Fruit fly (Drosophila melanogaster) whole organism, prepupa: ENCODE measurements around the gene 7B2.

ENCODE experiments used
- Blimp-1 ChIP-seq: fragments of 200-800 bp; sonication (Bioruptor generic); optimal IDR thresholded peaks from 3 replicates; lab custom pipeline; 2017; ENCODE audit warnings: missing biosample characterization, missing genetic modification characterization, mild to moderate bottlenecking, moderate library complexity, missing genetic modification reagents
- CG11294 ChIP-seq: fragments of 200-800 bp; sonication (Bioruptor generic); IDR thresholded peaks from 2 replicates; pipeline ENCODE4 v1.3.6; 2022; ENCODE audit warnings: missing biosample characterization, missing genetic modification characterization
- CG11762 ChIP-seq: fragments of 200-800 bp; sonication (Bioruptor generic); optimal IDR thresholded peaks from 3 replicates; lab custom pipeline; 2016; ENCODE audit warnings: missing biosample characterization, missing genetic modification characterization; ENCODE audit not compliant: insufficient read depth
- CG11902 ChIP-seq: fragments of 200-800 bp; sonication (Bioruptor generic); optimal IDR thresholded peaks from 3 replicates; lab custom pipeline; 2016; ENCODE audit warnings: missing biosample characterization, missing genetic modification characterization
- CG15336 ChIP-seq: fragments of 200-800 bp; sonication (Bioruptor generic); IDR thresholded peaks from 2 replicates; pipeline ENCODE4 v1.3.6; 2022; ENCODE audit warnings: missing biosample characterization, missing genetic modification characterization
- CG1621 ChIP-seq: fragments of 200-800 bp; sonication (Bioruptor generic); optimal IDR thresholded peaks from 3 replicates; lab custom pipeline; 2018; ENCODE audit warnings: missing biosample characterization, mild to moderate bottlenecking, missing genetic modification characterization
- CG16779 ChIP-seq: fragments of 200-800 bp; sonication (Bioruptor generic); optimal IDR thresholded peaks from 3 replicates; lab custom pipeline; 2017; ENCODE audit warnings: missing biosample characterization, mild to moderate bottlenecking, missing genetic modification characterization
- CG3032 ChIP-seq: fragments of 200-800 bp; optimal IDR thresholded peaks from 2 replicates; lab custom pipeline; 2019; ENCODE audit warnings: missing biosample characterization, mild to moderate bottlenecking, missing genetic modification characterization, moderate library complexity
- CG31627 ChIP-seq: fragments of 200-800 bp; sonication (Bioruptor generic); optimal IDR thresholded peaks from 3 replicates; lab custom pipeline; 2016; ENCODE audit warnings: missing biosample characterization, missing genetic modification characterization
- CG32006 ChIP-seq: fragments of 200-800 bp; sonication (Bioruptor generic); optimal IDR thresholded peaks from 3 replicates; lab custom pipeline; 2017; ENCODE audit warnings: missing biosample characterization, mild to moderate bottlenecking, missing genetic modification characterization
- CG3919 ChIP-seq: fragments of 200-800 bp; sonication (Bioruptor generic); optimal IDR thresholded peaks from 3 replicates; lab custom pipeline; 2016; ENCODE audit warnings: missing biosample characterization, missing genetic modification characterization
- CG4318 ChIP-seq: fragments of 200-800 bp; sonication (Bioruptor generic); optimal IDR thresholded peaks from 3 replicates; lab custom pipeline; 2017; ENCODE audit warnings: missing biosample characterization, mild to moderate bottlenecking, missing genetic modification characterization
- CG6163 ChIP-seq: fragments of 200-800 bp; sonication (Bioruptor generic); IDR thresholded peaks from 3 replicates; pipeline ENCODE4 v1.3.6; 2022; ENCODE audit warnings: missing biosample characterization, missing genetic modification characterization
- CG6792 ChIP-seq: fragments of 200-800 bp; sonication (Bioruptor generic); optimal IDR thresholded peaks from 3 replicates; lab custom pipeline; 2016; ENCODE audit warnings: missing biosample characterization, missing genetic modification characterization
- CG6854 ChIP-seq: fragments of 200-800 bp; sonication (Bioruptor generic); optimal IDR thresholded peaks from 2 replicates; lab custom pipeline; 2017; ENCODE audit warnings: missing biosample characterization, mild to moderate bottlenecking, missing genetic modification characterization
- CG8119 ChIP-seq: fragments of 200-800 bp; sonication (Bioruptor generic); IDR thresholded peaks from 3 replicates; pipeline ENCODE4 v1.3.6; 2022; ENCODE audit warnings: missing biosample characterization, missing genetic modification characterization
- CG8319 ChIP-seq: fragments of 200-800 bp; sonication (Bioruptor generic); optimal IDR thresholded peaks from 3 replicates; lab custom pipeline; 2016; ENCODE audit warnings: missing biosample characterization, missing genetic modification characterization
- CG8632 ChIP-seq: fragments of 200-800 bp; sonication (Bioruptor generic); optimal IDR thresholded peaks from 3 replicates; lab custom pipeline; 2016; ENCODE audit warnings: missing biosample characterization, missing genetic modification characterization
- CG9139 ChIP-seq: fragments of 200-800 bp; sonication (Bioruptor generic); optimal IDR thresholded peaks from 3 replicates; lab custom pipeline; 2017; ENCODE audit warnings: missing biosample characterization, mild to moderate bottlenecking, missing genetic modification characterization
- Eip78C ChIP-seq: fragments of 200-800 bp; sonication (Bioruptor generic); peaks from one replicate; lab custom pipeline; 2016; ENCODE audit warnings: missing biosample characterization, missing genetic modification characterization
- Eip93F ChIP-seq: fragments of 200-800 bp; sonication (Bioruptor generic); optimal IDR thresholded peaks from 2 replicates; lab custom pipeline; 2016; ENCODE audit warnings: missing biosample characterization, mild to moderate bottlenecking, missing genetic modification characterization
- Ets96B ChIP-seq: fragments of 200-800 bp; optimal IDR thresholded peaks from 2 replicates; lab custom pipeline; 2019; ENCODE audit warnings: missing biosample characterization, mild to moderate bottlenecking, missing genetic modification characterization, moderate library complexity
- Hr38 ChIP-seq: sonication (Bioruptor generic); optimal IDR thresholded peaks from 2 replicates; lab custom pipeline; 2016; ENCODE audit warnings: missing biosample characterization, missing genetic modification characterization
- Hr39 ChIP-seq: fragments of 200-800 bp; sonication (Bioruptor generic); optimal IDR thresholded peaks from 2 replicates; lab custom pipeline; 2016; ENCODE audit warnings: missing biosample characterization, missing genetic modification characterization
- Hr4 ChIP-seq: fragments of 200-800 bp; sonication (Bioruptor generic); optimal IDR thresholded peaks from 3 replicates; lab custom pipeline; 2016; ENCODE audit warnings: missing biosample characterization, missing genetic modification characterization
- Lpt ChIP-seq: fragments of 200-800 bp; sonication (Bioruptor generic); optimal IDR thresholded peaks from 3 replicates; lab custom pipeline; 2016; ENCODE audit warnings: missing biosample characterization, missing genetic modification characterization
- OdsH ChIP-seq: fragments of 200-800 bp; sonication (Bioruptor generic); optimal IDR thresholded peaks from 3 replicates; lab custom pipeline; 2016; ENCODE audit warnings: missing biosample characterization, missing genetic modification characterization
- Sox102F ChIP-seq: fragments of 200-800 bp; sonication (Bioruptor generic); optimal IDR thresholded peaks from 2 replicates; lab custom pipeline; 2016; ENCODE audit warnings: missing biosample characterization, mild to moderate bottlenecking, missing genetic modification characterization
- Sox14 ChIP-seq: fragments of 200-800 bp; sonication (Bioruptor generic); optimal IDR thresholded peaks from 3 replicates; lab custom pipeline; 2016; ENCODE audit warnings: missing biosample characterization, missing genetic modification characterization
- Sox15 ChIP-seq: fragments of 200-800 bp; sonication (Bioruptor generic); optimal IDR thresholded peaks from 3 replicates; lab custom pipeline; 2016; ENCODE audit warnings: missing biosample characterization, missing genetic modification characterization
- achi ChIP-seq: fragments of 200-800 bp; sonication (Bioruptor generic); optimal IDR thresholded peaks from 3 replicates; lab custom pipeline; 2016; ENCODE audit warnings: missing biosample characterization, missing genetic modification characterization
- acj6 ChIP-seq: fragments of 200-800 bp; sonication (Bioruptor generic); optimal IDR thresholded peaks from 3 replicates; lab custom pipeline; 2016; ENCODE audit warnings: missing biosample characterization, missing genetic modification characterization
- cyc ChIP-seq: fragments of 200-800 bp; sonication (Bioruptor generic); optimal IDR thresholded peaks from 3 replicates; lab custom pipeline; 2016; ENCODE audit warnings: missing biosample characterization, missing genetic modification characterization
- dac ChIP-seq: fragments of 200-800 bp; sonication (Bioruptor generic); optimal IDR thresholded peaks from 2 replicates; lab custom pipeline; 2017; ENCODE audit warnings: missing biosample characterization, mild to moderate bottlenecking, missing genetic modification characterization
- dsx ChIP-seq: fragments of 200-800 bp; optimal IDR thresholded peaks from 3 replicates; lab custom pipeline; 2019; ENCODE audit warnings: missing biosample characterization, mild to moderate bottlenecking, missing genetic modification characterization, moderate library complexity; ENCODE audit not compliant: poor library complexity, severe bottlenecking
- eg ChIP-seq: fragments of 200-800 bp; sonication (Bioruptor generic); IDR thresholded peaks from 3 replicates; pipeline ENCODE4 v1.3.6; 2022; ENCODE audit warnings: missing biosample characterization, missing genetic modification characterization
- esn ChIP-seq: fragments of 200-800 bp; sonication (Bioruptor generic); optimal IDR thresholded peaks from 2 replicates; lab custom pipeline; 2016; ENCODE audit warnings: missing biosample characterization, mild to moderate bottlenecking, missing genetic modification characterization, moderate library complexity
- fd85E ChIP-seq: fragments of 200-800 bp; sonication (Bioruptor generic); optimal IDR thresholded peaks from 3 replicates; lab custom pipeline; 2016; ENCODE audit warnings: missing biosample characterization, missing genetic modification characterization
- fkh ChIP-seq: fragments of 200-800 bp; sonication (Bioruptor generic); optimal IDR thresholded peaks from 3 replicates; lab custom pipeline; 2017; ENCODE audit warnings: missing biosample characterization, mild to moderate bottlenecking, missing genetic modification characterization, moderate library complexity
- lz ChIP-seq: fragments of 200-800 bp; sonication (Bioruptor generic); optimal IDR thresholded peaks from 3 replicates; lab custom pipeline; 2016; ENCODE audit warnings: missing biosample characterization, missing genetic modification characterization
- net ChIP-seq: fragments of 200-800 bp; sonication (Bioruptor generic); optimal IDR thresholded peaks from 3 replicates; lab custom pipeline; 2016; ENCODE audit warnings: missing biosample characterization, missing genetic modification characterization
- pdm3 ChIP-seq: fragments of 200-800 bp; sonication (Bioruptor generic); optimal IDR thresholded peaks from 3 replicates; lab custom pipeline; 2016; ENCODE audit warnings: missing biosample characterization, missing genetic modification characterization
- salr ChIP-seq, 2 experiments: fragments of 200-800 bp; sonication (Bioruptor generic); optimal IDR thresholded peaks; 3 replicates each; lab custom pipeline; 2016 to 2018; ENCODE audit warnings: missing biosample characterization in 2 of 2, missing genetic modification characterization in 2 of 2, mild to moderate bottlenecking in 1 of 2
- svp ChIP-seq: fragments of 200-800 bp; sonication (Bioruptor generic); peaks from one replicate; lab custom pipeline; 2016; ENCODE audit warnings: missing biosample characterization, missing genetic modification characterization
- vri ChIP-seq: fragments of 200-800 bp; sonication (Bioruptor generic); optimal IDR thresholded peaks from 3 replicates; lab custom pipeline; 2016; ENCODE audit warnings: missing biosample characterization, mild to moderate bottlenecking, missing genetic modification characterization

7B2 gene

dm6 chr3R:5355135-5355493 lies 21.5 kb upstream of the 7B2 start:
- TF ChIP-seq CG1621 (tag; lab: Kevin White, UChicago) (no peak), CG3919 (GFP tag; lab: Kevin White, UChicago) (no peak), CG8319 (no peak), Lpt (GFP tag; lab: Kevin White, UChicago) (no peak), dsx (no peak), CG6163 (GFP tag; lab: Robert Waterston, UW) (no peak), fd85E (no peak), acj6 (GFP tag; lab: Kevin White, UChicago) (no peak), vri (no peak), CG11762 (GFP tag; lab: Kevin White, UChicago) (no peak)

DNA sequence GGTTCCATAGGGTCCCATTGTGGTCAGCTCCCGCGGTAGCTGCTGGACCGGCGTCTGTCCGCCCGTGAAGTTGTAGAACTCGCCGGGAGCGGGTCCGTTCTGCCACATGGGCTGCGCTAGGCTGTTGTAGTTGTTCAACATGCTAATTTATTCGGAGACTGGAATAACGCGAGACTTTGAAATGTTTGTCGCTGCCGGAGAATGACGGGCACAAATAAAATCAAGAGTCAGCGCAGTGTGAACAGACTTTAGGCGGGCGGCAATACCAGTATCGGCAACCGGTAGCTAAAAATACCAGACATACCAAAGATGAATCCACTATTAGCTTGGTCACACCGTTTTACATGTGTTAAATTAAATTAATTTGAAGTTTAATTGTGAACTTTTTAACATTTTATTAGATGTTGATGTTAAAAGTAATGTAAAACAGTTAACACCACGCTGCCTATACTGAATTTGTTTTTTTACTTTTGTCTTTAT lies 18.6 kb upstream of the 7B2 start, which contains the start of gene Prosbeta7:
Gene Prosbeta7 (minus strand): TSS at position 430 of the 480 bp plus-strand sequence.
- TF ChIP-seq dac (GFP tag; lab: Kevin White, UChicago) (no peak), CG16779 (tag; lab: Kevin White, UChicago) (no peak), pdm3 (GFP tag; lab: Kevin White, UChicago) (no peak), esn (GFP tag; lab: Kevin White, UChicago) (no peak), Eip78C (GFP tag; lab: Kevin White, UChicago) (peak; percentile 27), CG1621 (tag; lab: Kevin White, UChicago) (peak; percentile 45), achi (GFP tag; lab: Kevin White, UChicago) (no peak), Hr38 (no peak), CG4318 (GFP tag; lab: Kevin White, UChicago) (no peak), CG11762 (GFP tag; lab: Kevin White, UChicago) (no peak), Sox102F (no peak), CG32006 (GFP tag; lab: Kevin White, UChicago) (no peak), CG31627 (GFP tag; lab: Kevin White, UChicago) (no peak), Sox15 (GFP tag; lab: Kevin White, UChicago) (no peak), CG3919 (GFP tag; lab: Kevin White, UChicago) (no peak), Sox14 (peak; percentile 27), CG6163 (GFP tag; lab: Robert Waterston, UW) (0 out of 3 replicates have a peak, but pooled peaks have one; percentile 6), Hr39 (GFP tag; lab: Kevin White, UChicago) (no peak), salr (GFP tag; optimal IDR thresholded peaks at IDR 0.05; lab: Kevin White, UChicago) (no peak), CG8319 (no peak), eg (GFP tag; lab: Robert Waterston, UW) (no peak), CG11902 (GFP tag; lab: Kevin White, UChicago) (no peak), net (GFP tag; lab: Kevin White, UChicago) (no peak), CG6854 (GFP tag; lab: Kevin White, UChicago) (peak; percentile 55), CG11294 (GFP tag; lab: Robert Waterston, UW) (no peak)

- TF ChIP-seq eg (GFP tag; lab: Robert Waterston, UW) (peak; percentile 95), Hr38 (peak; percentile 56), CG16779 (tag; lab: Kevin White, UChicago) (no peak), lz (GFP tag; lab: Kevin White, UChicago) (peak; percentile 90), CG32006 (GFP tag; lab: Kevin White, UChicago) (peak; percentile 94), cyc (GFP tag; lab: Kevin White, UChicago) (peak; percentile 93), CG15336 (peak; percentile 95), dsx (peak; percentile 89), Lpt (GFP tag; lab: Kevin White, UChicago) (peak; percentile 94), net (GFP tag; lab: Kevin White, UChicago) (peak; percentile 92), CG8319 (peak; percentile 80), CG8119 (GFP tag; lab: Robert Waterston, UW) (peak; percentile 95), svp (GFP tag; lab: Kevin White, UChicago) (peak; percentile 92), CG6792 (peak; percentile 90), vri (peak; percentile 92), pdm3 (GFP tag; lab: Kevin White, UChicago) (peak; percentile 91), Sox102F (peak; percentile 91), CG3032 (tag; lab: Kevin White, UChicago) (peak; percentile 84), CG1621 (tag; lab: Kevin White, UChicago) (peak; percentile 86), Blimp-1 (GFP tag; lab: Kevin White, UChicago) (peak; percentile 42), OdsH (GFP tag; lab: Kevin White, UChicago) (peak; percentile 92), CG8632 (GFP tag; lab: Kevin White, UChicago) (peak; percentile 79), Hr39 (GFP tag; lab: Kevin White, UChicago) (peak; percentile 94), Ets96B (tag; lab: Kevin White, UChicago) (peak; percentile 93), Eip93F (GFP tag; lab: Kevin White, UChicago) (peak; percentile 57), Hr4 (peak; percentile 96), CG9139 (GFP tag; lab: Kevin White, UChicago) (peak; percentile 78), fkh (GFP tag; lab: Kevin White, UChicago) (peak; percentile 42), esn (GFP tag; lab: Kevin White, UChicago) (peak; percentile 94)
Observed at dm6 chr3R:5361681-5362319, 14.8 kb upstream of the 7B2 start.
